Fruit fly (Drosophila melanogaster): ENCODE data around the gene tal-AA.

Gene tal-AA

DNA sequence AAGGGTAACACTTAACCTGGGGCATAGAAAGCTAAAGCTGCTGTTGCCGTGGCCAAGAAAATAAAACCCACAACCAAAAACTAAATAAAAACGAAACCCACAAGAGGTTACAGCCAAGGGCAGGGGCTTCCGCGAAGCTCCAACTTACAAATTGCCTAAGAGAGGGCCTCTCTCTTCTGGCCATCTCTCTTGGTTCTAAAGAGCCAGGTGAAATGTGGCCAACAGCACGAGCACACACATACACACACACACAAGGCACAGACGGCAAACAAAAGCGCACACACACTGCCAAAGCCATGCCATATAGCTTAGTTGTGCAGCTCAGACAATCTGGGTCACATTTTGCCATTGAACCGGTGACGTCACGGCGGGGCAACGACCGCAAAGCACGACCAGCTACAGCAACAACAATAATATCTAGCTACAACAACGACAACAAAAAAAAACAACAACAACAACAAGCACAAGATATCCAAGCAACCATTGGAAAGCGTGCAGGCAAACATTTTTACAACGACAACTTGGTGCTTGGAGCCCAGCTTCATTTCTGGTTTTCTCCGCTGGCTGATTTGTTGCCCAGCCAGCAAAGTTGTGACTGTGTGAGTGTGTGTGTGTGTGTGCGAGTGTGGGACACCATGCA is 16.2 kb upstream of the tal-AA start (continued):
- no peak for TF ChIP-seq h (optimal IDR thresholded peaks at IDR 0.05)
- TF ChIP-seq D (optimal IDR thresholded peaks at IDR 0.05), result no peak
- no peak for TF ChIP-seq D (GFP tag; optimal IDR thresholded peaks at IDR 0.05)
- TF ChIP-seq C15 (GFP tag; IDR thresholded peaks at IDR 0.05), result 0 out of 3 replicates have a peak, but pooled peaks have one; percentile 17
- no peak for TF ChIP-seq gcm (GFP tag; optimal IDR thresholded peaks at IDR 0.05)
- TF ChIP-seq CG13296 (GFP tag; optimal IDR thresholded peaks at IDR 0.05), result no peak
- TF ChIP-seq HLH54F (GFP tag; optimal IDR thresholded peaks at IDR 0.05), result no peak
- TF ChIP-seq CG13123 (GFP tag; optimal IDR thresholded peaks at IDR 0.05), result no peak
- TF ChIP-seq Doc2 (GFP tag; IDR thresholded peaks at IDR 0.05), result no peak
- TF ChIP-seq Oaz (GFP tag; IDR thresholded peaks at IDR 0.05), result no peak
- peak; percentile 55 for TF ChIP-seq CG31224 (GFP tag; IDR thresholded peaks at IDR 0.05)
- TF ChIP-seq chif (GFP tag; optimal IDR thresholded peaks at IDR 0.05), result no peak
- TF ChIP-seq tgo (GFP tag; IDR thresholded peaks at IDR 0.05), result no peak
- TF ChIP-seq HLH4C (GFP tag; IDR thresholded peaks at IDR 0.05; ENCODE audit: partially characterized antibody), result no peak
- TF ChIP-seq al (GFP tag; IDR thresholded peaks at IDR 0.05), result no peak
- TF ChIP-seq CG14014 (GFP tag; IDR thresholded peaks at IDR 0.05), result no peak
- TF ChIP-seq eve (GFP tag; optimal IDR thresholded peaks at IDR 0.05), result no peak
- TF ChIP-seq ftz-f1 (GFP tag; optimal IDR thresholded peaks at IDR 0.05), result no peak
- no peak for TF ChIP-seq Ets97D (GFP tag; optimal IDR thresholded peaks at IDR 0.05)
- peak; percentile 12 for TF ChIP-seq CG12219 (GFP tag; optimal IDR thresholded peaks at IDR 0.05)
- TF ChIP-seq NC2β (GFP tag; optimal IDR thresholded peaks at IDR 0.05), result no peak
- TF ChIP-seq stc (GFP tag; IDR thresholded peaks at IDR 0.05), result no peak
- no peak for TF ChIP-seq CG12236 (GFP tag; optimal IDR thresholded peaks at IDR 0.05)
- 0 out of 4 replicates have a peak, but pooled peaks have one; percentile 35 for TF ChIP-seq chinmo (GFP tag; IDR thresholded peaks at IDR 0.05; ENCODE audit: partially characterized antibody)
- TF ChIP-seq CG8765 (GFP tag; IDR thresholded peaks at IDR 0.05), result no peak
- TF ChIP-seq CG3163 (GFP tag; optimal IDR thresholded peaks at IDR 0.05), result peak; percentile 94
- TF ChIP-seq CG5180 (GFP tag; optimal IDR thresholded peaks at IDR 0.05), result peak; percentile 65
- TF ChIP-seq tup (GFP tag; optimal IDR thresholded peaks at IDR 0.05), result no peak
- TF ChIP-seq CG9797 (GFP tag; optimal IDR thresholded peaks at IDR 0.05), result no peak
- TF ChIP-seq NC2α (GFP tag; optimal IDR thresholded peaks at IDR 0.05), result no peak
- TF ChIP-seq CG32772 (GFP tag; IDR thresholded peaks at IDR 0.05), result no peak
- no peak for TF ChIP-seq Dbx (GFP tag; IDR thresholded peaks at IDR 0.05)
- no peak for TF ChIP-seq ato (GFP tag; IDR thresholded peaks at IDR 0.05; ENCODE audit: partially characterized antibody)
- TF ChIP-seq br (optimal IDR thresholded peaks at IDR 0.05), result no peak
- TF ChIP-seq sd (tag; optimal IDR thresholded peaks at IDR 0.05), result peak; percentile 30
- no peak for TF ChIP-seq CG7987 (GFP tag; optimal IDR thresholded peaks at IDR 0.05)
- TF ChIP-seq her (GFP tag; optimal IDR thresholded peaks at IDR 0.05), result no peak
- TF ChIP-seq sens (GFP tag), result peak; percentile 1
- no peak for TF ChIP-seq lola (GFP tag; optimal IDR thresholded peaks at IDR 0.05)
- no peak for TF ChIP-seq Drgx (GFP tag; IDR thresholded peaks at IDR 0.05)
- no peak for TF ChIP-seq CG17829 (tag; optimal IDR thresholded peaks at IDR 0.05)
- TF ChIP-seq mirr (GFP tag; optimal IDR thresholded peaks at IDR 0.05), result peak; percentile 39
- TF ChIP-seq nau (GFP tag; optimal IDR thresholded peaks at IDR 0.05), result no peak
- no peak for TF ChIP-seq Mad (GFP tag; optimal IDR thresholded peaks at IDR 0.05)
- no peak for TF ChIP-seq Ada2b (GFP tag; IDR thresholded peaks at IDR 0.05)
- TF ChIP-seq CG18262 (tag; optimal IDR thresholded peaks at IDR 0.05), result no peak
- TF ChIP-seq sna (GFP tag; IDR thresholded peaks at IDR 0.05; ENCODE audit: partially characterized antibody), result no peak
- TF ChIP-seq hbn (GFP tag; IDR thresholded peaks at IDR 0.05; ENCODE audit: partially characterized antibody), result no peak
- TF ChIP-seq CG10565 (GFP tag; optimal IDR thresholded peaks at IDR 0.05), result no peak
- no peak for TF ChIP-seq Taf1 (GFP tag; IDR thresholded peaks at IDR 0.05)
- TF ChIP-seq Doc3 (GFP tag; IDR thresholded peaks at IDR 0.05; ENCODE audit: partially characterized antibody), result no peak
- no peak for TF ChIP-seq CG14860 (GFP tag; IDR thresholded peaks at IDR 0.05; ENCODE audit: partially characterized antibody)
